Worm (Caenorhabditis elegans) whole organism, early embryonic: Measurements from ENCODE around the gene pcp-1.

Experiments
- B0310.2 ChIP-seq: sonication (generic microtip); optimal IDR thresholded peaks from 2 replicates; lab custom pipeline; 2016; ENCODE audit warnings: mild to moderate bottlenecking, missing genetic modification characterization, missing compliant biosample characterization
- F13C5.2 ChIP-seq: sonication (generic microtip); optimal IDR thresholded peaks from 2 replicates; lab custom pipeline; 2017; ENCODE audit warnings: mild to moderate bottlenecking, missing genetic modification characterization, inconsistent platforms, missing compliant biosample characterization
- aly-1 ChIP-seq: sonication (generic microtip); optimal IDR thresholded peaks from 2 replicates; lab custom pipeline; 2016; ENCODE audit warnings: missing genetic modification characterization, missing compliant biosample characterization
- ama-1 ChIP-seq: fragments of 150-350 bp; optimal IDR thresholded peaks from 2 replicates; lab custom pipeline; 2014
- ceh-13 ChIP-seq: fragments of 200-800 bp; sonication (Bioruptor generic); optimal IDR thresholded peaks from 2 replicates; lab custom pipeline; 2018; ENCODE audit warnings: mild to moderate bottlenecking, missing genetic modification characterization, missing compliant biosample characterization
- ceh-36 ChIP-seq: sonication (generic microtip); optimal IDR thresholded peaks from 2 replicates; lab custom pipeline; 2016; ENCODE audit warnings: missing genetic modification characterization, inconsistent platforms, missing compliant biosample characterization
- ets-7 ChIP-seq: sonication (generic microtip); optimal IDR thresholded peaks from 2 replicates; lab custom pipeline; 2016; ENCODE audit warnings: missing genotype, missing genetic modification characterization, missing compliant biosample characterization
- flt-1 ChIP-seq: fragments of 200-800 bp; sonication (Bioruptor generic); IDR thresholded peaks from 2 replicates; pipeline ENCODE4 v1.3.6; 2022; ENCODE audit warnings: missing genetic modification characterization, missing compliant biosample characterization
- hmbx-1 ChIP-seq: sonication (generic microtip); optimal IDR thresholded peaks from 2 replicates; lab custom pipeline; 2016; ENCODE audit warnings: mild to moderate bottlenecking, missing genetic modification characterization, missing compliant biosample characterization
- hmg-4 ChIP-seq: fragments of 200-800 bp; sonication (Bioruptor generic); optimal IDR thresholded peaks from 2 replicates; lab custom pipeline; 2018; ENCODE audit warnings: mild to moderate bottlenecking, missing genetic modification characterization, missing compliant biosample characterization
- hnd-1 ChIP-seq: sonication (generic microtip); optimal IDR thresholded peaks from 2 replicates; lab custom pipeline; 2016; ENCODE audit warnings: missing genetic modification characterization, missing compliant biosample characterization
- pes-1 ChIP-seq: fragments of 200-800 bp; sonication (Bioruptor generic); IDR thresholded peaks from 2 replicates; pipeline ENCODE4 v1.3.6; 2022; ENCODE audit warnings: missing genetic modification reagents, missing genetic modification characterization, missing compliant biosample characterization
- scrt-1 ChIP-seq: fragments of 200-800 bp; sonication (Bioruptor generic); IDR thresholded peaks from 2 replicates; pipeline ENCODE4 v1.3.6; 2022; ENCODE audit warnings: missing genetic modification characterization, missing compliant biosample characterization
- sea-1 ChIP-seq: fragments of 200-800 bp; sonication (Bioruptor generic); conservative IDR thresholded peaks from 2 replicates; pipeline ENCODE4 v1.3.6; 2022; ENCODE audit warnings: missing genetic modification characterization, missing compliant biosample characterization
- tbx-11 ChIP-seq: fragments of 200-800 bp; sonication (Bioruptor generic); IDR thresholded peaks from 2 replicates; pipeline ENCODE4 v1.3.6; 2022; ENCODE audit warnings: missing genetic modification characterization, missing compliant biosample characterization
- tbx-37 ChIP-seq: fragments of 200-800 bp; sonication (Bioruptor generic); conservative IDR thresholded peaks from 2 replicates; pipeline ENCODE4 v1.3.6; 2022; ENCODE audit warnings: missing genetic modification reagents, missing genetic modification characterization, missing compliant biosample characterization
- tra-4 ChIP-seq: sonication (generic microtip); optimal IDR thresholded peaks from 2 replicates; lab custom pipeline; 2017; ENCODE audit warnings: missing genetic modification characterization, missing compliant biosample characterization

pcp-1 gene

DNA sequence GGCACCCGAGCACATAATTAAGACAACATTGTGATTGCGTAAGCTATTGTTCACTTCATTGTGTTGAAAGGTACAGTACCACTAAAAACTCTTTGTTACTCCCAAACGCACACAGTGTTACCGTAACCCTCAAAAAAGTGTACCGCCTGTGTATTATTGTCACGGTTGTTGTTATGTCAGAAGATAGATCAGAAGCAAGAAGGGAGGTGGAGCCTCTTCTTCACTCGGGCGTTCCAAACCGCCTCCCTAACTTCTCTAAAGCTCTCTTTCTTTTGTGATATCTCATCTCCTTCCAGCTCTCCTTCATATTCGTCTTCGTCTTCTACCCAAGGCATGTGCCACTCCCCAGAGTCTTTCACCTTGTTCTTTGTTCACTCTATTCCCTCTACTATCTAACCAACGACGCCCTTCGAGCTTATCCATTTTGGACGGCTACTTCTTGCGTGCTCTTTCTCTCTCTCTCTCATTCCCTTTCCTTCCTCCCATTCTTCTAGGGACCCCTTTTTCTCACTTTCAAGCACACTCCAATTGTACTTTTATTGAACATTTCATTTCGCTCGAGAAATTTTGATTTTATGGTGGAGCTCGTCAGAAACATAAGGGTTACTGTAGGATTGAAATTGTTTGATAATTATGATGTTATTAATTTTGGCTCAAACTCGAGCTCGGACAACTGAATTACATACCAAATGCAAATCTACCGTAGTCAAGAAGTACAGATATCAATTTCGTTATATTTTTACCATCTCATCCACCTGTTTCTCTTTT is 33.0 kb upstream of the pcp-1 start:
- TF ChIP-seq B0310.2 (tag; lab: Kevin White, UChicago) (no peak), aly-1 (tag; lab: Kevin White, UChicago) (peak; percentile 30)

- no peak for TF ChIP-seq tbx-37 (GFP tag; lab: Robert Waterston, UW)
- no peak for TF ChIP-seq flt-1 (GFP tag; lab: Robert Waterston, UW)
- no peak for TF ChIP-seq hmbx-1 (tag; lab: Kevin White, UChicago)
- no peak for TF ChIP-seq scrt-1 (GFP tag; lab: Robert Waterston, UW)
- TF ChIP-seq hmg-4 (GFP tag; lab: Kevin White, UChicago) = no peak
- no peak for TF ChIP-seq B0310.2 (tag; lab: Kevin White, UChicago)
- no peak for TF ChIP-seq sea-1
- TF ChIP-seq tbx-11 (GFP tag; lab: Robert Waterston, UW) = no peak
- no peak for TF ChIP-seq ceh-36 (tag; lab: Kevin White, UChicago)
- TF ChIP-seq pes-1 = no peak
- no peak for TF ChIP-seq ets-7
- no peak for TF ChIP-seq tra-4 (tag; lab: Kevin White, UChicago)
- TF ChIP-seq F13C5.2 = no peak
- no peak for TF ChIP-seq aly-1 (tag; lab: Kevin White, UChicago)
- no peak for TF ChIP-seq ceh-13 (GFP tag; lab: Kevin White, UChicago)
- TF ChIP-seq ama-1 (lab: Kevin White, UChicago) = no peak
- TF ChIP-seq hnd-1 = no peak
Observed at ce11 chrIII:7726500-7726899, 32.2 kb upstream of the pcp-1 start.

ce11 chrIII:7728494-7728893 is 30.2 kb upstream of the pcp-1 start:
- TF ChIP-seq aly-1 (tag; lab: Kevin White, UChicago) = no peak
- no peak for TF ChIP-seq ama-1 (lab: Kevin White, UChicago)
- TF ChIP-seq sea-1 = no peak
- no peak for TF ChIP-seq ceh-13 (GFP tag; lab: Kevin White, UChicago)
- no peak for TF ChIP-seq tbx-37 (GFP tag; lab: Robert Waterston, UW)
- TF ChIP-seq hmbx-1 (tag; lab: Kevin White, UChicago) = no peak
- TF ChIP-seq ceh-36 (tag; lab: Kevin White, UChicago) = no peak
- no peak for TF ChIP-seq pes-1
- no peak for TF ChIP-seq F13C5.2
- no peak for TF ChIP-seq scrt-1 (GFP tag; lab: Robert Waterston, UW)
- no peak for TF ChIP-seq hmg-4 (GFP tag; lab: Kevin White, UChicago)
- TF ChIP-seq ets-7 = no peak
- no peak for TF ChIP-seq tbx-11 (GFP tag; lab: Robert Waterston, UW)
- no peak for TF ChIP-seq B0310.2 (tag; lab: Kevin White, UChicago)
- TF ChIP-seq hnd-1 = no peak
- no peak for TF ChIP-seq tra-4 (tag; lab: Kevin White, UChicago)
- TF ChIP-seq flt-1 (GFP tag; lab: Robert Waterston, UW) = no peak

DNA sequence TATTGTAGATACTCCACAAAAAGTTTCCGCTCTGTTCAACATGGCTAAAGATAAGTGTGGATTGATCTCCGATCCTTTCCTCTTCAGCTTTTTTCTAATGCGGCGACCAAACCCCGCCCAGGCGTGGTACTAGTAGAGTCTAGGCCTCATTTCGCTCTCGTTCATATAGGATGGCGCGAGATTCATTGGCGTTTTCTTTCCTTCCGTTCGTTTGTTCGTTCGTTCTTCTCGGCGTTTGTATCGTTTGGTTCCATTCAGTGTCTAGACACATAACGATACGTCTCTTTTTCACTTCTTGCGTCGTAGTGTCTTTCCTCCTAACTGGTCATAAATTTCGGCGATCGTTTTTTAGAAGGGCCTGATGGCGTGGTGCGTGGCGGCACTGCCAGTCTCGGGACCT is 29.6 kb upstream of the pcp-1 start:
- TF ChIP-seq ets-7 (no peak), flt-1 (GFP tag; lab: Robert Waterston, UW) (no peak), tbx-37 (GFP tag; lab: Robert Waterston, UW) (no peak), ceh-13 (GFP tag; lab: Kevin White, UChicago) (no peak), ama-1 (lab: Kevin White, UChicago) (no peak), hnd-1 (no peak), scrt-1 (GFP tag; lab: Robert Waterston, UW) (no peak), ceh-36 (tag; lab: Kevin White, UChicago) (no peak), hmg-4 (GFP tag; lab: Kevin White, UChicago) (no peak), B0310.2 (tag; lab: Kevin White, UChicago) (no peak), hmbx-1 (tag; lab: Kevin White, UChicago) (no peak)

DNA sequence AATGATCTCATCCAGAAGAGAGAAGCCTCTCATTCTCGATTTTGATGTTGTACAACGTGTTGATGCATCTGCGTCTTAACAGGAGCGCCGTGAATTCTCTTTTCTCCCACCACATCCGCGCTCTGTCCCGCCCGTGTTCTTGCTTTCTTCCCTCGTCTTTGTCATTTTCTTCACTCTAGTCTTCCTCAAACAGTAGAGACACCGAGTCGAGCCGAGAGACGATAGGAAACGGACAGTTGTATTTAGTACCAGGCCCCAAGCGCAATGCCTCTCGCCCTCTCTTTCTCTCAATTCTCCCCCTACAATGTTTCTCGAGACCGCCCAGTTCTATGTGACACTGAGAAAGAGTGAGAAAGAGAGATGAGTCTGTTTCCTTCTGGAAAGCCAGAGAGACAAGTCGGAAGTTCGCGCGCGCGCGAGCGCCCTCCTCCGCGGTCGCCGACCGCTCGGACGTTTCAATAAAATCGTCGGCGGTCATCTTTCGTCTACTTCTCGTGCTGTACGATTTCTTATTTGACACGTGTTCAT is 29.1 kb upstream of the pcp-1 start, which contains the start of gene ZK112.4:
ZK112.4 (minus strand) TSS at position 478 of the 528 bp plus-strand sequence.
- TF ChIP-seq tbx-11 (GFP tag; lab: Robert Waterston, UW) (no peak), hmg-4 (GFP tag; lab: Kevin White, UChicago) (peak; percentile 44)

DNA sequence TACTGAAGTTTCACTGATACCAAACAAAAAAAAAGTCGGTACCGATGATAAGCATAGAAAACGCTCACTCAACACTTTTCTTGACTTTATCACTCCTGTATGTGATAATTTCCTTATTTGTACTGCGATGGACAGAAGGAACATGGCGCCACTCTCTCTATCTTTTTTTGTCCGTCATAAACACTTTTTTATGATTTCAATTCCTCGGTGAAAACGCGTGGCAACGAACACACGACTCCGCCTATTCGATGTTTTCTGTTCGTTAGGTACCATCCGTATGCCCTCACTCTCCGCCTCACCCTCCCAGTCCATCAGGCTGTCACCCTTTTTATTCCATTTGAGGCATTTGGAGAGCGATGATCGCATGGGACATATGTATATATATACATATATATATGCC is 28.4 kb upstream of the pcp-1 start:
- TF ChIP-seq hmg-4 (GFP tag; lab: Kevin White, UChicago) = peak; percentile 1
- TF ChIP-seq scrt-1 (GFP tag; lab: Robert Waterston, UW) = no peak
- TF ChIP-seq hmbx-1 (tag; lab: Kevin White, UChicago) = no peak
- TF ChIP-seq ceh-13 (GFP tag; lab: Kevin White, UChicago) = no peak

- TF ChIP-seq ceh-13 (GFP tag; lab: Kevin White, UChicago) (no peak), sea-1 (no peak), B0310.2 (tag; lab: Kevin White, UChicago) (no peak), aly-1 (tag; lab: Kevin White, UChicago) (no peak), scrt-1 (GFP tag; lab: Robert Waterston, UW) (no peak), hnd-1 (no peak), flt-1 (GFP tag; lab: Robert Waterston, UW) (no peak)
Observed at ce11 chrIII:7731085-7731484, 27.6 kb upstream of the pcp-1 start.

DNA sequence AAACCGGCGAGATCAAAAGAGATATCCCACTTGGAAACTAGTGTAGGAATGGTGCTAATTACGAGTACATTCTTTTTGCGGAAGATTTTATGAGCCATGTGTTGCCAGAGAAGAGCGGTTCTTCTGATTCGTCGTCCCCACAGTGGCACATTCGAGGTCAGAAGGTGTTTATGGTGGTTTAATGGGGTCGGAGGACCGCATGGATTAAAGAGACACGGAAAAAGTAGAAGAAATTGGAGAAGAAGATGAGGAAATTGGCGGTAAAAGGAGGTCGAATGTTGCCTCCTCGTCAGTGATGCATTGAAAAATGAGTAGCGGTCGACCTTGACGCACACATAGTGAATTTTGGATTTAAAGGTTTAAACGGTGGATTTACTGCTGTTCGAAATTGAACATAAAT is 25.1 kb upstream of the pcp-1 start:
- TF ChIP-seq tra-4 (tag; lab: Kevin White, UChicago) (peak; percentile 10), ceh-36 (tag; lab: Kevin White, UChicago) (no peak), tbx-37 (GFP tag; lab: Robert Waterston, UW) (no peak), ets-7 (no peak), hmg-4 (GFP tag; lab: Kevin White, UChicago) (peak; percentile 38)
